Worm (Caenorhabditis elegans) whole organism, early embryonic: ENCODE measurements around the gene Y43C5A.2.

Source experiments
- F13C5.2 ChIP-seq: sonication (generic microtip); optimal IDR thresholded peaks from 2 replicates; lab custom pipeline; 2017; ENCODE audit warnings: mild to moderate bottlenecking, missing genetic modification characterization, inconsistent platforms, missing compliant biosample characterization
- aly-1 ChIP-seq: sonication (generic microtip); optimal IDR thresholded peaks from 2 replicates; lab custom pipeline; 2016; ENCODE audit warnings: missing genetic modification characterization, missing compliant biosample characterization
- ama-1 ChIP-seq: fragments of 150-350 bp; optimal IDR thresholded peaks from 2 replicates; lab custom pipeline; 2014
- ceh-36 ChIP-seq: sonication (generic microtip); optimal IDR thresholded peaks from 2 replicates; lab custom pipeline; 2016; ENCODE audit warnings: missing genetic modification characterization, inconsistent platforms, missing compliant biosample characterization
- flt-1 ChIP-seq: fragments of 200-800 bp; sonication (Bioruptor generic); IDR thresholded peaks from 2 replicates; pipeline ENCODE4 v1.3.6; 2022; ENCODE audit warnings: missing genetic modification characterization, missing compliant biosample characterization
- hmbx-1 ChIP-seq: sonication (generic microtip); optimal IDR thresholded peaks from 2 replicates; lab custom pipeline; 2016; ENCODE audit warnings: mild to moderate bottlenecking, missing genetic modification characterization, missing compliant biosample characterization
- hmg-4 ChIP-seq: fragments of 200-800 bp; sonication (Bioruptor generic); optimal IDR thresholded peaks from 2 replicates; lab custom pipeline; 2018; ENCODE audit warnings: mild to moderate bottlenecking, missing genetic modification characterization, missing compliant biosample characterization
- hnd-1 ChIP-seq: sonication (generic microtip); optimal IDR thresholded peaks from 2 replicates; lab custom pipeline; 2016; ENCODE audit warnings: missing genetic modification characterization, missing compliant biosample characterization
- pes-1 ChIP-seq: fragments of 200-800 bp; sonication (Bioruptor generic); IDR thresholded peaks from 2 replicates; pipeline ENCODE4 v1.3.6; 2022; ENCODE audit warnings: missing genetic modification reagents, missing genetic modification characterization, missing compliant biosample characterization
- scrt-1 ChIP-seq: fragments of 200-800 bp; sonication (Bioruptor generic); IDR thresholded peaks from 2 replicates; pipeline ENCODE4 v1.3.6; 2022; ENCODE audit warnings: missing genetic modification characterization, missing compliant biosample characterization
- tbx-11 ChIP-seq: fragments of 200-800 bp; sonication (Bioruptor generic); IDR thresholded peaks from 2 replicates; pipeline ENCODE4 v1.3.6; 2022; ENCODE audit warnings: missing genetic modification characterization, missing compliant biosample characterization
- tbx-37 ChIP-seq: fragments of 200-800 bp; sonication (Bioruptor generic); conservative IDR thresholded peaks from 2 replicates; pipeline ENCODE4 v1.3.6; 2022; ENCODE audit warnings: missing genetic modification reagents, missing genetic modification characterization, missing compliant biosample characterization
- tra-4 ChIP-seq: sonication (generic microtip); optimal IDR thresholded peaks from 2 replicates; lab custom pipeline; 2017; ENCODE audit warnings: missing genetic modification characterization, missing compliant biosample characterization

- TF ChIP-seq ama-1 (lab: Kevin White, UChicago) (no peak), aly-1 (tag; lab: Kevin White, UChicago) (no peak), ceh-36 (tag; lab: Kevin White, UChicago) (no peak), pes-1 (GFP tag; lab: Robert Waterston, UW) (no peak), tbx-11 (no peak), tbx-37 (GFP tag; lab: Robert Waterston, UW) (no peak), flt-1 (no peak), hnd-1 (no peak), hmg-4 (GFP tag; lab: Kevin White, UChicago) (no peak), tra-4 (tag; lab: Kevin White, UChicago) (no peak), scrt-1 (GFP tag; lab: Robert Waterston, UW) (no peak), hmbx-1 (tag; lab: Kevin White, UChicago) (no peak), F13C5.2 (tag; lab: Kevin White, UChicago) (no peak)
Observed at ce11 chrIV:10277716-10278115, 8.0 kb downstream of the Y43C5A.2 start, which contains the start of gene Y43C5A.4.
